Fruit fly (Drosophila melanogaster): ENCODE results near the gene CG9920.

The CG9920 gene

dm6 chr3R:14048702-14049142 lies 49.2 kb downstream of the CG9920 start:
- TF ChIP-seq CG8478 (optimal IDR thresholded peaks at IDR 0.05): no peak
- TF ChIP-seq CTCF (optimal IDR thresholded peaks at IDR 0.05): no peak
